Fruit fly (Drosophila melanogaster): ENCODE measurements around the gene CG2991.

- TF ChIP-seq CG16779 (tag; optimal IDR thresholded peaks at IDR 0.05) (peak; percentile 92), dsx (GFP tag; optimal IDR thresholded peaks at IDR 0.05; ENCODE audit: poor library complexity, severe bottlenecking) (peak; percentile 54), fkh (GFP tag; optimal IDR thresholded peaks at IDR 0.05) (peak; percentile 67), Blimp-1 (GFP tag; optimal IDR thresholded peaks at IDR 0.05) (peak; percentile 46), CG6276 (GFP tag; optimal IDR thresholded peaks at IDR 0.05) (peak; percentile 92), spab (GFP tag; optimal IDR thresholded peaks at IDR 0.05) (peak; percentile 54), CG8319 (GFP tag; optimal IDR thresholded peaks at IDR 0.05) (no peak), lz (GFP tag; optimal IDR thresholded peaks at IDR 0.05) (peak; percentile 65), CG8632 (GFP tag; optimal IDR thresholded peaks at IDR 0.05) (peak; percentile 11), Met (GFP tag; optimal IDR thresholded peaks at IDR 0.05) (peak; percentile 50)
Measured at dm6 chr2L:2874542-2875194, 17.7 kb downstream of the CG2991 start, which contains the start of gene CG8814.
